Worm (Caenorhabditis elegans) whole organism, L1 larva: Measurements from ENCODE around the gene ndub-11.
"Not testable (repeated sequence)": the region's sequence is repeated elsewhere in the genome, so short reads cannot be mapped to it uniquely, and the experiment has no call there.

Source experiments
- blmp-1 ChIP-seq: fragments of 150-350 bp; optimal IDR thresholded peaks from 2 replicates; lab custom pipeline; 2014; ENCODE audit warnings: missing biosample characterization, missing genetic modification characterization
- ceh-82 ChIP-seq, 3 experiments: fragments of 150-350 bp in 1 of 3; sonication (generic microtip) in 2 of 3; optimal IDR thresholded peaks; 2 replicates each; lab custom pipeline; 2014 to 2017; ENCODE audit warnings: missing biosample characterization in 3 of 3, missing genetic modification characterization in 3 of 3
- ceh-88 ChIP-seq: fragments of 200-800 bp; sonication (Bioruptor generic); IDR thresholded peaks from 2 replicates; pipeline ENCODE4 v1.3.6; 2022; ENCODE audit warnings: missing genetic modification characterization, missing compliant biosample characterization
- dsc-1 ChIP-seq: sonication (generic microtip); optimal IDR thresholded peaks from 2 replicates; lab custom pipeline; 2016; ENCODE audit warnings: mild to moderate bottlenecking, missing genetic modification characterization, missing compliant biosample characterization
- efl-1 ChIP-seq, 4 experiments: fragments of 150-350 bp; optimal IDR thresholded peaks in 3 of 4; peaks in 1 of 4; 1 replicate in 1 of 4; 2 replicates in 3 of 4; lab custom pipeline; 2014; ENCODE audit warnings: missing biosample characterization in 2 of 4, missing genetic modification characterization in 2 of 4, missing genetic modification reagents in 2 of 4
- egl-13 ChIP-seq: sonication (generic microtip); optimal IDR thresholded peaks from 2 replicates; lab custom pipeline; 2016; ENCODE audit warnings: missing genotype, missing genetic modification reagents, missing genetic modification characterization, missing compliant biosample characterization
- elt-2 ChIP-seq: sonication (generic microtip); optimal IDR thresholded peaks from 2 replicates; lab custom pipeline; 2016; ENCODE audit warnings: missing genetic modification characterization, mild to moderate bottlenecking, inconsistent platforms, missing compliant biosample characterization, missing genetic modification reagents
- ets-5 ChIP-seq: fragments of 200-800 bp; sonication (Bioruptor generic); IDR thresholded peaks from 2 replicates; pipeline ENCODE4 v1.3.6; 2022; ENCODE audit warnings: missing genetic modification characterization, missing compliant biosample characterization
- fkh-8 ChIP-seq: sonication (generic microtip); optimal IDR thresholded peaks from 2 replicates; lab custom pipeline; 2016; ENCODE audit warnings: mild to moderate bottlenecking, missing genetic modification characterization, missing compliant biosample characterization
- fos-1 ChIP-seq: fragments of 150-350 bp; optimal IDR thresholded peaks from 2 replicates; lab custom pipeline; 2014; ENCODE audit warnings: missing biosample characterization, missing genetic modification characterization
- hlh-4 ChIP-seq: sonication (generic microtip); optimal IDR thresholded peaks from 2 replicates; lab custom pipeline; 2016; ENCODE audit warnings: mild to moderate bottlenecking, missing genetic modification characterization, missing compliant biosample characterization
- hpl-2 ChIP-seq: fragments of 150-350 bp; optimal IDR thresholded peaks from 2 replicates; lab custom pipeline; 2014; ENCODE audit warnings: missing biosample characterization, missing genetic modification reagents, missing genetic modification characterization
- isw-1 ChIP-seq: fragments of 200-800 bp; sonication (Bioruptor generic); IDR thresholded peaks from 2 replicates; pipeline ENCODE4 v1.3.6; 2022; ENCODE audit warnings: missing genetic modification characterization, missing compliant biosample characterization
- lin-14 ChIP-seq: fragments of 200-800 bp; sonication (Bioruptor generic); optimal IDR thresholded peaks from 2 replicates; lab custom pipeline; 2018; ENCODE audit warnings: mild to moderate bottlenecking, missing genetic modification characterization, moderate library complexity, missing compliant biosample characterization
- lin-15B ChIP-seq: fragments of 150-350 bp; sonication (generic microtip); optimal IDR thresholded peaks from 3 replicates; lab custom pipeline; 2014; ENCODE audit warnings: missing biosample characterization, missing genetic modification characterization
- lin-35 ChIP-seq, 2 experiments: fragments of 150-350 bp; optimal IDR thresholded peaks; 2 replicates each; lab custom pipeline; 2014; ENCODE audit warnings: missing biosample characterization in 2 of 2, missing genetic modification characterization in 2 of 2, missing genetic modification reagents in 2 of 2
- lsy-2 ChIP-seq, 2 experiments: fragments of 150-350 bp; optimal IDR thresholded peaks; 2 replicates each; lab custom pipeline; 2014; ENCODE audit warnings: missing biosample characterization in 2 of 2, missing genetic modification characterization in 2 of 2
- mdl-1 ChIP-seq, 2 experiments: fragments of 150-350 bp; optimal IDR thresholded peaks; 2 replicates each; lab custom pipeline; 2014 to 2017; ENCODE audit warnings: missing biosample characterization in 2 of 2, missing genetic modification characterization in 2 of 2, inconsistent platforms in 1 of 2
- mep-1 ChIP-seq: fragments of 150-350 bp; optimal IDR thresholded peaks from 2 replicates; lab custom pipeline; 2014; ENCODE audit warnings: missing biosample characterization, missing genetic modification characterization
- nhr-12 ChIP-seq: sonication (generic microtip); optimal IDR thresholded peaks from 2 replicates; lab custom pipeline; 2017; ENCODE audit warnings: missing biosample characterization, missing genetic modification characterization
- nhr-20 ChIP-seq: sonication (generic microtip); optimal IDR thresholded peaks from 2 replicates; lab custom pipeline; 2016; ENCODE audit warnings: mild to moderate bottlenecking, missing genetic modification characterization, missing compliant biosample characterization
- nhr-28 ChIP-seq: fragments of 150-350 bp; optimal IDR thresholded peaks from 2 replicates; lab custom pipeline; 2014; ENCODE audit warnings: missing biosample characterization, missing genetic modification characterization
- nhr-47 ChIP-seq: sonication (generic microtip); optimal IDR thresholded peaks from 2 replicates; lab custom pipeline; 2016; ENCODE audit warnings: mild to moderate bottlenecking, missing genetic modification characterization, moderate library complexity, missing compliant biosample characterization
- nhr-71 ChIP-seq: sonication (generic microtip); optimal IDR thresholded peaks from 2 replicates; lab custom pipeline; 2016; ENCODE audit warnings: mild to moderate bottlenecking, missing genetic modification characterization, moderate library complexity, missing compliant biosample characterization
- nhr-77 ChIP-seq: fragments of 150-350 bp; optimal IDR thresholded peaks from 2 replicates; lab custom pipeline; 2014; ENCODE audit warnings: missing biosample characterization, missing genetic modification characterization
- nhr-84 ChIP-seq: sonication (generic microtip); optimal IDR thresholded peaks from 2 replicates; lab custom pipeline; 2017; ENCODE audit warnings: missing biosample characterization, missing genetic modification characterization
- pax-3 ChIP-seq: fragments of 200-800 bp; sonication (Bioruptor generic); optimal IDR thresholded peaks from 2 replicates; lab custom pipeline; 2018; ENCODE audit warnings: mild to moderate bottlenecking, missing genetic modification characterization, moderate library complexity, missing compliant biosample characterization
- snu-23 ChIP-seq: sonication (generic microtip); optimal IDR thresholded peaks from 2 replicates; lab custom pipeline; 2016; ENCODE audit warnings: missing genetic modification characterization, missing compliant biosample characterization
- sox-4 ChIP-seq: sonication (generic microtip); optimal IDR thresholded peaks from 2 replicates; lab custom pipeline; 2016; ENCODE audit warnings: missing genetic modification characterization, missing compliant biosample characterization
- unc-62 ChIP-seq: fragments of 150-350 bp; optimal IDR thresholded peaks from 2 replicates; lab custom pipeline; 2014; ENCODE audit warnings: missing biosample characterization, missing genetic modification reagents, missing genetic modification characterization
- unc-86 ChIP-seq: sonication (generic microtip); optimal IDR thresholded peaks from 2 replicates; lab custom pipeline; 2016; ENCODE audit warnings: missing genetic modification characterization, missing compliant biosample characterization
- unc-98 ChIP-seq: fragments of 200-800 bp; sonication (Bioruptor generic); IDR thresholded peaks from 2 replicates; pipeline ENCODE4 v1.3.6; 2022; ENCODE audit warnings: missing genetic modification characterization, missing compliant biosample characterization
- zag-1 ChIP-seq: fragments of 150-350 bp; optimal IDR thresholded peaks from 2 replicates; lab custom pipeline; 2014; ENCODE audit warnings: missing biosample characterization, missing genetic modification characterization
- zip-4 ChIP-seq: fragments of 200-800 bp; sonication (Bioruptor generic); optimal IDR thresholded peaks from 2 replicates; lab custom pipeline; 2018; ENCODE audit warnings: mild to moderate bottlenecking, missing genetic modification characterization, moderate library complexity, missing compliant biosample characterization
- ztf-11 ChIP-seq, 2 experiments: sonication (generic microtip); optimal IDR thresholded peaks; 2 replicates each; lab custom pipeline; 2016 to 2017; ENCODE audit warnings: missing genetic modification characterization in 2 of 2, missing biosample characterization in 1 of 2, missing compliant biosample characterization in 1 of 2
- ztf-4 ChIP-seq: fragments of 150-350 bp; optimal IDR thresholded peaks from 2 replicates; lab custom pipeline; 2014; ENCODE audit warnings: missing biosample characterization, missing genetic modification characterization

The ndub-11 gene

ce11 chrIV:8133536-8133935, 3.5 kb upstream of the ndub-11 start, which contains the start of gene sph-1:
Gene sph-1 (minus strand): TSS chrIV:8133558.
- TF ChIP-seq hlh-4 (tag; lab: Kevin White, UChicago) (no peak), ztf-4 (tag; lab: Kevin White, UChicago) (no peak), snu-23 (GFP tag; lab: Kevin White, UChicago) (peak; percentile 52), lin-14 (GFP tag; lab: Kevin White, UChicago) (peak; percentile 70), blmp-1 (tag; lab: Kevin White, UChicago) (peak; percentile 22), unc-98 (GFP tag; lab: Robert Waterston, UW) (no peak), mdl-1 (tag; optimal IDR thresholded peaks at IDR 0.05; lab: Kevin White, UChicago) (peak in 1 of 2 experiments; percentile 13), nhr-71 (tag; lab: Kevin White, UChicago) (peak; percentile 36), efl-1 (optimal IDR thresholded peaks at IDR 0.05; lab: Kevin White, UChicago) (peak in 1 of 2 experiments; percentile 9), efl-1 (GFP tag; optimal IDR thresholded peaks at IDR 0.05 in 1 of 2; lab: Kevin White, UChicago) (peak in 1 of 2 experiments; percentile 89), nhr-77 (tag; lab: Kevin White, UChicago) (peak; percentile 46), elt-2 (tag; lab: Kevin White, UChicago) (peak; percentile 49), ceh-88 (GFP tag; lab: Robert Waterston, UW) (no peak), zip-4 (GFP tag; lab: Kevin White, UChicago) (no peak), lin-35 (GFP tag; optimal IDR thresholded peaks at IDR 0.05; lab: Kevin White, UChicago) (peak in 1 of 2 experiments; percentile 48), fos-1 (tag; lab: Kevin White, UChicago) (peak; percentile 40), mep-1 (peak; percentile 47), lsy-2 (tag; optimal IDR thresholded peaks at IDR 0.05; lab: Kevin White, UChicago) (peak in 1 of 2 experiments; percentile 21), lin-15B (no peak), nhr-20 (tag; lab: Kevin White, UChicago) (peak; percentile 38)

DNA sequence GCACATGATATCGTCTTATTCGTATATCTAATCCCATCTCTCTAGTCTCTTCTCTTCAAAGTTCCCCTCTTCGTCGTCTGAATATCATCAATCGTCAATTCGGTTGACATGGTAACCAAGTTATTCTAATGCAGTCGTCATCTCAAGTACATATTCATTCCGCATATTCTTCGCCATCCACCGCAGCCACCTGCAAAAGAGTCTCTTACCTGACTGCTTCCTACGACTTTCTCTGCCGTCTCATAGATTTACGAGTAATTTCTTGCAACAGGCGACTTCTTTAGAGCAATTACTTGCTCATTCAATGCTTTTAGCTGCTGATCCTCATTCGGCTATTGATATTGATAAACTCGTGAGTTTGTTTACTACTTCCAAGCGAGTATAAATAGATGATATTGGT, 2.6 kb downstream of the ndub-11 start:
- no peak for TF ChIP-seq ets-5 (GFP tag; lab: Robert Waterston, UW)
- TF ChIP-seq nhr-47 (tag; lab: Kevin White, UChicago) = no peak
- TF ChIP-seq sox-4 = peak; percentile 57
- TF ChIP-seq ztf-11 (tag; optimal IDR thresholded peaks at IDR 0.05; lab: Kevin White, UChicago) = no peak
- TF ChIP-seq fkh-8 (tag; lab: Kevin White, UChicago) = peak; percentile 85
- no peak for TF ChIP-seq nhr-28 (tag; lab: Kevin White, UChicago)
- peak; percentile 70 for TF ChIP-seq dsc-1 (tag; lab: Kevin White, UChicago)
- TF ChIP-seq egl-13 (tag; lab: Kevin White, UChicago) = peak; percentile 1
- TF ChIP-seq nhr-12 (tag; lab: Kevin White, UChicago) = no peak
- TF ChIP-seq pax-3 (tag; lab: Kevin White, UChicago) = peak; percentile 44

ce11 chrIV:8126902-8127301, 3.1 kb downstream of the ndub-11 start, which contains the start of gene ceph-41:
Gene ceph-41 (plus strand): TSS chrIV:8127202.
- TF ChIP-seq ceh-82 (tag; optimal IDR thresholded peaks at IDR 0.05; lab: Kevin White, UChicago) = no peak
- TF ChIP-seq hpl-2 (GFP tag; lab: Kevin White, UChicago) = no peak
- TF ChIP-seq unc-86 (tag; lab: Kevin White, UChicago) = no peak
- no peak for TF ChIP-seq efl-1 (optimal IDR thresholded peaks at IDR 0.05; lab: Kevin White, UChicago)
- peak in 1 of 2 experiments; percentile 18 for TF ChIP-seq efl-1 (GFP tag; optimal IDR thresholded peaks at IDR 0.05 in 1 of 2; lab: Kevin White, UChicago)
- no peak for TF ChIP-seq zip-4 (GFP tag; lab: Kevin White, UChicago)
- no peak for TF ChIP-seq zag-1
- no peak for TF ChIP-seq unc-62 (GFP tag; lab: Kevin White, UChicago)
- TF ChIP-seq nhr-84 (tag; lab: Kevin White, UChicago) = no peak

- not testable (repeated sequence) for TF ChIP-seq lin-14 (GFP tag; lab: Kevin White, UChicago); isw-1 (GFP tag; lab: Robert Waterston, UW); lsy-2 (tag; optimal IDR thresholded peaks at IDR 0.05; lab: Kevin White, UChicago)
These were observed 7.7 kb downstream of the ndub-11 start, which contains the start of gene erp-44.3 for ce11 chrIV:8122349-8122748. Gene erp-44.3 (plus strand): TSS chrIV:8122649.
